Fruit fly (Drosophila melanogaster) whole organism, embryonic: Measurements from ENCODE around the gene CG8668.

Experiments used
- Asciz ChIP-seq: fragments of 200-800 bp; sonication (Bioruptor generic); optimal IDR thresholded peaks from 2 replicates; lab custom pipeline; 2017; ENCODE audit warnings: missing biosample characterization, mild to moderate bottlenecking, missing genetic modification characterization, missing genetic modification reagents
- CG11247 ChIP-seq: fragments of 200-800 bp; sonication (Bioruptor generic); IDR thresholded peaks from 2 replicates; pipeline ENCODE4 v1.3.6; 2022; ENCODE audit warnings: missing biosample characterization, missing genetic modification characterization
- CG11695 ChIP-seq: fragments of 200-800 bp; sonication (Bioruptor generic); IDR thresholded peaks from 3 replicates; pipeline ENCODE4 v1.3.6; 2022; ENCODE audit warnings: missing biosample characterization, missing genetic modification characterization
- CG11723 ChIP-seq: fragments of 200-800 bp; sonication (Bioruptor generic); optimal IDR thresholded peaks from 2 replicates; lab custom pipeline; 2017; ENCODE audit warnings: missing biosample characterization, mild to moderate bottlenecking, missing genetic modification characterization
- CG12219 ChIP-seq: fragments of 200-800 bp; sonication (Bioruptor generic); optimal IDR thresholded peaks from 3 replicates; lab custom pipeline; 2018; ENCODE audit warnings: missing biosample characterization, mild to moderate bottlenecking, missing genetic modification characterization
- CG12391 ChIP-seq: fragments of 200-800 bp; sonication (Bioruptor generic); optimal IDR thresholded peaks from 3 replicates; lab custom pipeline; 2018; ENCODE audit warnings: missing biosample characterization, mild to moderate bottlenecking, missing genetic modification characterization, moderate library complexity
- CG14710 ChIP-seq: fragments of 200-800 bp; sonication (Bioruptor generic); optimal IDR thresholded peaks from 3 replicates; lab custom pipeline; 2019; ENCODE audit warnings: missing biosample characterization, mild to moderate bottlenecking, missing genetic modification characterization, moderate library complexity
- CG15269 ChIP-seq: fragments of 200-800 bp; sonication (Bioruptor generic); optimal IDR thresholded peaks from 2 replicates; lab custom pipeline; 2018; ENCODE audit warnings: missing biosample characterization, mild to moderate bottlenecking, missing genetic modification characterization, moderate library complexity
- CG17612 ChIP-seq: fragments of 200-800 bp; sonication (Bioruptor generic); IDR thresholded peaks from 2 replicates; pipeline ENCODE4 v1.3.6; 2022; ENCODE audit warnings: missing biosample characterization, missing genetic modification characterization
- CG17912 ChIP-seq: fragments of 200-800 bp; sonication (Bioruptor generic); optimal IDR thresholded peaks from 2 replicates; lab custom pipeline; 2018; ENCODE audit warnings: missing biosample characterization, mild to moderate bottlenecking, missing genetic modification characterization
- CG18599 ChIP-seq: fragments of 200-800 bp; sonication (Bioruptor generic); optimal IDR thresholded peaks from 3 replicates; lab custom pipeline; 2017; ENCODE audit warnings: missing biosample characterization, missing genetic modification characterization, mild to moderate bottlenecking, moderate library complexity, missing genetic modification reagents
- CG31224 ChIP-seq: fragments of 200-800 bp; sonication (Bioruptor generic); IDR thresholded peaks from 2 replicates; pipeline ENCODE4 v1.3.6; 2022; ENCODE audit warnings: missing biosample characterization, missing genetic modification characterization
- CG4328 ChIP-seq: fragments of 200-800 bp; sonication (Bioruptor generic); optimal IDR thresholded peaks from 3 replicates; lab custom pipeline; 2017; ENCODE audit warnings: missing biosample characterization, missing genetic modification reagents, missing genetic modification characterization
- CG6765 ChIP-seq: fragments of 200-800 bp; sonication (Bioruptor generic); optimal IDR thresholded peaks from 3 replicates; lab custom pipeline; 2017; ENCODE audit warnings: missing biosample characterization, mild to moderate bottlenecking, missing genetic modification characterization
- CG6813 ChIP-seq: fragments of 200-800 bp; sonication (Bioruptor generic); optimal IDR thresholded peaks from 2 replicates; lab custom pipeline; 2017; ENCODE audit warnings: missing biosample characterization, missing genetic modification characterization, mild to moderate bottlenecking, moderate library complexity, missing genetic modification reagents
- CG7839 ChIP-seq: fragments of 200-800 bp; sonication (Bioruptor generic); optimal IDR thresholded peaks from 3 replicates; lab custom pipeline; 2018; ENCODE audit warnings: missing biosample characterization, mild to moderate bottlenecking, missing genetic modification characterization, moderate library complexity
- CG8359 ChIP-seq: fragments of 200-800 bp; sonication (Bioruptor generic); optimal IDR thresholded peaks from 2 replicates; lab custom pipeline; 2017; ENCODE audit warnings: missing biosample characterization, mild to moderate bottlenecking, missing genetic modification characterization, borderline replicate concordance
- CG8765 ChIP-seq: fragments of 200-800 bp; sonication (Bioruptor generic); IDR thresholded peaks from 2 replicates; pipeline ENCODE4 v1.3.6; 2022; ENCODE audit warnings: missing biosample characterization, missing genetic modification characterization
- CG8924 ChIP-seq: fragments of 200-800 bp; optimal IDR thresholded peaks from 3 replicates; lab custom pipeline; 2019; ENCODE audit warnings: missing biosample characterization, mild to moderate bottlenecking, missing genetic modification characterization, moderate library complexity
- CG9876 ChIP-seq: fragments of 200-800 bp; sonication (Bioruptor generic); optimal IDR thresholded peaks from 2 replicates; lab custom pipeline; 2016; ENCODE audit warnings: missing biosample characterization, missing genetic modification characterization
- Camta ChIP-seq: fragments of 200-800 bp; sonication (Bioruptor generic); optimal IDR thresholded peaks from 2 replicates; lab custom pipeline; 2016; ENCODE audit warnings: missing biosample characterization, missing genetic modification characterization
- Chrac-16 ChIP-seq: fragments of 200-800 bp; sonication (Bioruptor generic); optimal IDR thresholded peaks from 3 replicates; lab custom pipeline; 2016; ENCODE audit warnings: missing biosample characterization, missing genetic modification characterization
- CrebB ChIP-seq: fragments of 200-800 bp; sonication (Bioruptor generic); optimal IDR thresholded peaks from 3 replicates; lab custom pipeline; 2018; ENCODE audit warnings: missing biosample characterization, mild to moderate bottlenecking, missing genetic modification characterization
- Dad ChIP-seq: fragments of 200-800 bp; sonication (Bioruptor generic); optimal IDR thresholded peaks from 3 replicates; lab custom pipeline; 2016; ENCODE audit warnings: missing biosample characterization, missing genetic modification characterization
- Dbx ChIP-seq: fragments of 200-800 bp; sonication (Bioruptor generic); IDR thresholded peaks from 3 replicates; pipeline ENCODE4 v1.3.6; 2022; ENCODE audit warnings: missing biosample characterization, missing genetic modification characterization
- Deaf1 ChIP-seq: fragments of 200-800 bp; optimal IDR thresholded peaks from 3 replicates; lab custom pipeline; 2019; ENCODE audit warnings: missing biosample characterization, mild to moderate bottlenecking, missing genetic modification characterization, moderate library complexity
- Hr78 ChIP-seq, 2 experiments: fragments of 200-800 bp in 1 of 2; fragments of >200 bp in 1 of 2; sonication (Bioruptor generic) in 1 of 2; optimal IDR thresholded peaks; 2 replicates each; lab custom pipeline; 2017 to 2019; ENCODE audit warnings: missing biosample characterization in 2 of 2, missing genetic modification characterization in 2 of 2, mild to moderate bottlenecking in 1 of 2, moderate library complexity in 1 of 2
- Kr ChIP-seq: fragments of 200-800 bp; sonication (Bioruptor generic); optimal IDR thresholded peaks from 2 replicates; lab custom pipeline; 2017; ENCODE audit warnings: missing biosample characterization, mild to moderate bottlenecking, missing genetic modification characterization
- Pdp1 ChIP-seq, 2 experiments: fragments of 200-800 bp; sonication (Bioruptor generic); optimal IDR thresholded peaks; 3 replicates each; lab custom pipeline; 2016; ENCODE audit warnings: missing biosample characterization in 2 of 2, missing genetic modification characterization in 2 of 2, mild to moderate bottlenecking in 1 of 2, moderate library complexity in 1 of 2
- bab2 ChIP-seq: fragments of 200-800 bp; sonication (Bioruptor generic); optimal IDR thresholded peaks from 2 replicates; lab custom pipeline; 2016; ENCODE audit warnings: missing biosample characterization, missing genetic modification characterization
- cg ChIP-seq: fragments of 200-800 bp; sonication (Bioruptor generic); optimal IDR thresholded peaks from 3 replicates; lab custom pipeline; 2019; ENCODE audit warnings: missing biosample characterization, mild to moderate bottlenecking, missing genetic modification characterization, moderate library complexity
- dmrt99B ChIP-seq: fragments of 200-800 bp; sonication (Bioruptor generic); optimal IDR thresholded peaks from 2 replicates; lab custom pipeline; 2018; ENCODE audit warnings: missing biosample characterization, mild to moderate bottlenecking, missing genetic modification characterization, moderate library complexity
- dysf ChIP-seq: fragments of 200-800 bp; sonication (Bioruptor generic); IDR thresholded peaks from 3 replicates; pipeline ENCODE4 v1.3.6; 2022; ENCODE audit warnings: missing biosample characterization, missing genetic modification characterization
- eve ChIP-seq, 2 experiments: fragments of >200 bp; optimal IDR thresholded peaks; 2 replicates each; lab custom pipeline; 2017; ENCODE audit warnings: missing biosample characterization in 2 of 2, missing genetic modification characterization in 2 of 2
- exex ChIP-seq: fragments of 200-800 bp; sonication (Bioruptor generic); optimal IDR thresholded peaks from 4 replicates; lab custom pipeline; 2018; ENCODE audit warnings: missing biosample characterization, mild to moderate bottlenecking, missing genetic modification characterization, moderate library complexity
- kay ChIP-seq: fragments of 200-800 bp; sonication (Bioruptor generic); optimal IDR thresholded peaks from 2 replicates; lab custom pipeline; 2016; ENCODE audit warnings: missing biosample characterization, missing genetic modification characterization
- nmo ChIP-seq: fragments of 200-800 bp; sonication (Bioruptor generic); optimal IDR thresholded peaks from 2 replicates; lab custom pipeline; 2018; ENCODE audit warnings: missing biosample characterization, mild to moderate bottlenecking, missing genetic modification characterization, moderate library complexity
- odd ChIP-seq: fragments of 200-800 bp; sonication (Bioruptor generic); optimal IDR thresholded peaks from 2 replicates; lab custom pipeline; 2017; ENCODE audit warnings: missing biosample characterization, mild to moderate bottlenecking, missing genetic modification characterization
- org-1 ChIP-seq: fragments of 200-800 bp; sonication (Bioruptor generic); optimal IDR thresholded peaks from 2 replicates; lab custom pipeline; 2017; ENCODE audit warnings: missing biosample characterization, missing genetic modification characterization
- row ChIP-seq: fragments of 200-800 bp; sonication (Bioruptor generic); IDR thresholded peaks from 3 replicates; pipeline ENCODE4 v1.3.6; 2022; ENCODE audit warnings: missing biosample characterization, missing genetic modification characterization
- salm ChIP-seq: fragments of 200-800 bp; sonication (Bioruptor generic); optimal IDR thresholded peaks from 2 replicates; lab custom pipeline; 2018; ENCODE audit warnings: missing biosample characterization, mild to moderate bottlenecking, missing genetic modification characterization
- sd ChIP-seq: fragments of 200-800 bp; sonication (Bioruptor generic); optimal IDR thresholded peaks from 3 replicates; lab custom pipeline; 2018; ENCODE audit warnings: missing biosample characterization, mild to moderate bottlenecking, missing genetic modification characterization, moderate library complexity
- so ChIP-seq: fragments of 200-800 bp; sonication (Bioruptor generic); IDR thresholded peaks from 3 replicates; pipeline ENCODE4 v1.3.6; 2022; ENCODE audit warnings: missing biosample characterization, missing genetic modification characterization
- sug ChIP-seq: fragments of 200-800 bp; optimal IDR thresholded peaks from 2 replicates; lab custom pipeline; 2019; ENCODE audit warnings: missing biosample characterization, mild to moderate bottlenecking, missing genetic modification characterization, moderate library complexity
- tap ChIP-seq: fragments of 200-800 bp; optimal IDR thresholded peaks from 3 replicates; lab custom pipeline; 2019; ENCODE audit warnings: missing biosample characterization, mild to moderate bottlenecking, missing genetic modification characterization, moderate library complexity
- trem ChIP-seq: fragments of 200-800 bp; optimal IDR thresholded peaks from 3 replicates; lab custom pipeline; 2019; ENCODE audit warnings: missing biosample characterization, mild to moderate bottlenecking, missing genetic modification characterization, moderate library complexity
- vnd ChIP-seq: fragments of 200-800 bp; sonication (Bioruptor generic); IDR thresholded peaks from 3 replicates; pipeline ENCODE4 v1.3.6; 2022; ENCODE audit warnings: missing biosample characterization, missing genetic modification characterization; ENCODE audit not compliant: partially characterized antibody

The CG8668 gene

dm6 chr2L:8100489-8101352 lies 26.1 kb upstream of the CG8668 start (continued):
- 0 out of 2 replicates have a peak, but pooled peaks have one; percentile 25 for TF ChIP-seq CG17612 (GFP tag; lab: Robert Waterston, UW)
- TF ChIP-seq Deaf1 (tag; lab: Kevin White, UChicago): peak; percentile 86
- TF ChIP-seq CG7839 (tag; lab: Kevin White, UChicago): peak; percentile 24
- TF ChIP-seq nmo (GFP tag; lab: Kevin White, UChicago): peak; percentile 8
- peak; percentile 23 for TF ChIP-seq Asciz (GFP tag; lab: Kevin White, UChicago)
- TF ChIP-seq tap (tag; lab: Kevin White, UChicago): peak; percentile 19
- 0 out of 3 replicates have a peak, but pooled peaks have one; percentile 4 for TF ChIP-seq so
- peak; percentile 41 for TF ChIP-seq CG18599 (GFP tag; lab: Kevin White, UChicago)
- peak; percentile 10 for TF ChIP-seq CG11723 (GFP tag; lab: Kevin White, UChicago)
- no peak for TF ChIP-seq CG8359
- no peak for TF ChIP-seq CG11247 (GFP tag; lab: Robert Waterston, UW)
- TF ChIP-seq vnd (GFP tag; lab: Robert Waterston, UW): peak; percentile 46; the same call in 1 of the 3 replicates
- no peak for TF ChIP-seq CG8765
- TF ChIP-seq Hr78 (GFP tag; optimal IDR thresholded peaks at IDR 0.05; lab: Kevin White, UChicago): peak in 1 of 2 experiments; percentile 30
- peak; percentile 44 for TF ChIP-seq CG6813 (GFP tag; lab: Kevin White, UChicago)
- peak in 1 of 2 experiments; percentile 65 for TF ChIP-seq eve (GFP tag; optimal IDR thresholded peaks at IDR 0.05; lab: Kevin White, UChicago)
- TF ChIP-seq CG17912 (GFP tag; lab: Kevin White, UChicago): peak; percentile 0
- TF ChIP-seq dmrt99B (tag; lab: Kevin White, UChicago): peak; percentile 18
- peak; percentile 2 for TF ChIP-seq trem (tag; lab: Kevin White, UChicago)
- no peak for TF ChIP-seq CG4328
- TF ChIP-seq cg: peak; percentile 34
- no peak for TF ChIP-seq CG31224 (GFP tag; lab: Robert Waterston, UW)
- TF ChIP-seq kay (GFP tag; lab: Kevin White, UChicago): peak; percentile 8
- no peak for TF ChIP-seq Chrac-16 (GFP tag; lab: Kevin White, UChicago)
- peak; percentile 23; the same call in 1 of the 3 replicates for TF ChIP-seq Dbx (GFP tag; lab: Robert Waterston, UW)
- TF ChIP-seq CG15269 (tag; lab: Kevin White, UChicago): peak; percentile 25
- peak; percentile 7 for TF ChIP-seq CG8924
- no peak for TF ChIP-seq bab2 (GFP tag; lab: Kevin White, UChicago)
- peak; percentile 99 for TF ChIP-seq exex (tag; lab: Kevin White, UChicago)
- TF ChIP-seq CG9876 (GFP tag; lab: Kevin White, UChicago): no peak
- TF ChIP-seq CG6765 (GFP tag; lab: Kevin White, UChicago): peak; percentile 2
- TF ChIP-seq sd (tag; lab: Kevin White, UChicago): peak; percentile 45
- peak; percentile 32 for TF ChIP-seq odd
- TF ChIP-seq sug: peak; percentile 86
- TF ChIP-seq Dad (GFP tag; lab: Kevin White, UChicago): no peak
- peak; percentile 16 for TF ChIP-seq org-1
- TF ChIP-seq row: peak; percentile 47; the same call in 2 of the 3 replicates
- TF ChIP-seq CG14710: peak; percentile 15
- peak; percentile 9 for TF ChIP-seq CG12391 (tag; lab: Kevin White, UChicago)
- TF ChIP-seq Kr (GFP tag; lab: Kevin White, UChicago): peak; percentile 34
- peak; percentile 12 for TF ChIP-seq CrebB (tag; lab: Kevin White, UChicago)
- TF ChIP-seq CG11695: no peak
- TF ChIP-seq Pdp1 (GFP tag; optimal IDR thresholded peaks at IDR 0.05; lab: Kevin White, UChicago): peak in 1 of 2 experiments; percentile 68
- peak; percentile 37; the same call in 1 of the 3 replicates for TF ChIP-seq dysf (GFP tag; lab: Robert Waterston, UW)
- peak; percentile 37 for TF ChIP-seq CG12219 (GFP tag; lab: Kevin White, UChicago)
- peak; percentile 67 for TF ChIP-seq salm (tag; lab: Kevin White, UChicago)
- no peak for TF ChIP-seq Camta (GFP tag; lab: Kevin White, UChicago)
